Worm (Caenorhabditis elegans): Measurements from ENCODE around the gene fipr-7.

Gene fipr-7

DNA sequence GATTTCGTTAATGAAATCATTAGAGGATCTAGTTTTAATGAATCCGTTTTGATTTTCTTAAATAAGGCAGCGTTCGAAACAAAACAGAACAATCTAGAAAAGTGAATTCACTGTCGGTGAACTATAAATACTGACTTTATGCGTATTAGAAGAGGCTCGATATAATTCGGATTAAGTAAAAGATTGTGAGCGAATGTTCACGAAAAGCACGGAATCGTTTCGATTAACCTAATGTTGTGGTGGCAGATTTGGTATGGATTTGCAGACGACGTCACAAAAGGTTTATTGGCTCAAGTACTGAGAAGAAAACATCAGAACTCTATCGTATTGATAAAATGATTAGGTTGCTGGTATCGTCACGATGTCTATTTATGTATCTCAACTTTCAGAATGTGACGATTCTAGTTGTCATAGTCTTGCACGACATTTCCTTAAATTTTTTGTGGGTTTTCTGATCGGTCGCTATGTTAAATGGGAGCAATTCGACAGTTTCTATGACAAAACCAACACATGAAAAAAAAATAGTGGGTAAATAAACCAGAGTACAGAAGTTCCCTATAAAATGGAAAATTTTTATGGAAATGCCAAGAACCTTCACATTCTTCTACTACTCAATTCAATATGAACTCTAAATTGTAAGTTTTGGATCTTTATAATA lies at the start of gene fipr-7, which contains the start of gene pyt-1:
Gene fipr-7 (plus strand): TSS at position 608 of the 658 bp plus-strand sequence.
Gene pyt-1 (minus strand): TSS at position 101 of the 658 bp plus-strand sequence.
- TF ChIP-seq sem-2 (GFP tag; optimal IDR thresholded peaks at IDR 0.05) (no peak), nhr-28 (tag; optimal IDR thresholded peaks at IDR 0.05) (no peak), flh-1 (GFP tag; optimal IDR thresholded peaks at IDR 0.05) (no peak), nhr-76 (tag; optimal IDR thresholded peaks at IDR 0.05) (no peak), nhr-12 (tag; optimal IDR thresholded peaks at IDR 0.05) (no peak), ces-1 (GFP tag; optimal IDR thresholded peaks at IDR 0.05) (no peak), lin-13 (tag; optimal IDR thresholded peaks at IDR 0.05) (no peak), lin-32 (GFP tag; optimal IDR thresholded peaks at IDR 0.05) (no peak), ztf-11 (tag; optimal IDR thresholded peaks at IDR 0.05) (no peak), pha-4 (tag; optimal IDR thresholded peaks at IDR 0.05) (no peak), ceh-43 (GFP tag; optimal IDR thresholded peaks at IDR 0.05) (no peak), mls-2 (tag; optimal IDR thresholded peaks at IDR 0.05) (no peak), lsy-2 (tag; optimal IDR thresholded peaks at IDR 0.05) (no peak), nhr-237 (tag; optimal IDR thresholded peaks at IDR 0.05) (no peak), ceh-39 (tag; optimal IDR thresholded peaks at IDR 0.05) (no peak), nhr-2 (tag; optimal IDR thresholded peaks at IDR 0.05) (no peak)

DNA sequence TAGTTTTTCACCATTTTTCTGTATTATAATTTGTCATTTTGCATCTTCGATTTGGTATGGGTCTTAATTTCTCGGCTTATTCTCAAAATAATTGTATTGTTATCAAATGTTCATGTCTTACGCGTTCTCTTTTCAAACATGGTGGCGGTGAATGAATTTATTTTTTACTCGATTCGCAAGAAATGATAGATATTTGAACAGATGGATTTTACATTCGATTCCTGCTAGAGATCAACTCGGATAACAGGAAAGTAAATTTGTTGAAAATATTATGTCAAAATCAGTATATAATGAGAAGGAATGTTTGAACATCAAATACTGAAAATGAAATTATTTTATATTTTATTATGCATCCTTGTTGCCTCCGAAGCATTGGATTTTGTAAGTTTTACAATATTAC lies 46.6 kb upstream of the fipr-7 start, which contains the start of gene ZK856.4:
Gene ZK856.4 (plus strand): TSS at position 301 of the 400 bp plus-strand sequence.
- TF ChIP-seq elt-3 (tag; optimal IDR thresholded peaks at IDR 0.05) (no peak), pha-4 (tag; optimal IDR thresholded peaks at IDR 0.05) (no peak), sptf-1 (tag; optimal IDR thresholded peaks at IDR 0.05) (no peak)

DNA sequence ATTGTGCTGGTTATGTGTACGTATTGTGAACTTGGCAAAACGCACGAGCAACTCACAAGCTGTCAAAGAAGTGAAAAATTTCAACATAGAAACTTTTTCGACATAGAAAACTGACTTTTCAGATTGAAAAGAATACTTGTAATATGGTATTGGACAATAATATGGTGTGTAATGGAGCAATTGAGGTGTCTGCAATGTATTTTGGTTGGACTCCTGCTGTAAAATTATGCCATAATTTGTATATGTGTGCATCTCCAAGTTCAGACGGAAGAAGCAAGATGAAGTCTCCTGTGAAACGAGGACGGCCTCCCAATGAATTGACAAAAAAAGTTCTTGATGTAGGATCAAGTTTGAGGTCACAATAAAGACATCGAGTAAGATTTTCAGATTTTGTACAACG lies 45.8 kb upstream of the fipr-7 start:
- TF ChIP-seq drap-1 (GFP tag; optimal IDR thresholded peaks at IDR 0.05) = no peak

DNA sequence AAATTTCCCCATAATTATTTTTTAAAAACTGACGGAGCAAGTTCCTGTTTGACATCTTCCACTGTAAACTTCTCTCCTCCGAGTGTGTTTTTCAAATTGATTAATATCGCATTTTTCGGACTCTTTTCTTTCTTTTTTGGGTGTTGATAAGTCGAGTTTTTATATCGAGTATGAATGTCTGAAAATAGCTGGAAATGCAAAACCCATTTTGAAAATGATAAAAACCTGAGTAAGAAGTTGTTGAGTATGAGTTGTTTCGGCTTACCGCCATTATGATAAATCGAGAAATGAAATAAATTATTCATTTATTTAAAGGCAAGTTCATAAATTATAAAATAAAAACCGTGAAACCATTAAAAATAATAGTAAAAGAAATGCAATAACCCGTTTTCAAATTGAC lies 43.9 kb upstream of the fipr-7 start, which contains the start of gene ZK856.18:
Gene ZK856.18 (minus strand): TSS at position 289 of the 400 bp plus-strand sequence.
- no peak for TF ChIP-seq elt-3 (tag; optimal IDR thresholded peaks at IDR 0.05)
- TF ChIP-seq lin-32 (GFP tag; optimal IDR thresholded peaks at IDR 0.05) = no peak
- TF ChIP-seq zip-8 (tag; optimal IDR thresholded peaks at IDR 0.05) = no peak
- no peak for TF ChIP-seq lin-13 (tag; optimal IDR thresholded peaks at IDR 0.05)
- no peak for TF ChIP-seq mls-2 (tag; optimal IDR thresholded peaks at IDR 0.05)
- no peak for TF ChIP-seq bed-3 (GFP tag; optimal IDR thresholded peaks at IDR 0.05)
- TF ChIP-seq snpc-4 (tag; optimal IDR thresholded peaks at IDR 0.05) = no peak
- no peak for TF ChIP-seq sem-2 (GFP tag; optimal IDR thresholded peaks at IDR 0.05)
- TF ChIP-seq pha-4 (tag; optimal IDR thresholded peaks at IDR 0.05) = no peak
- TF ChIP-seq nhr-237 (tag; optimal IDR thresholded peaks at IDR 0.05) = no peak
- no peak for TF ChIP-seq cnd-1 (tag; optimal IDR thresholded peaks at IDR 0.05)
- TF ChIP-seq unc-62 (GFP tag; optimal IDR thresholded peaks at IDR 0.05) = no peak
- no peak for TF ChIP-seq unc-120 (tag; optimal IDR thresholded peaks at IDR 0.05; ENCODE audit: poor library complexity, severe bottlenecking)
- no peak for TF ChIP-seq ceh-43 (GFP tag; optimal IDR thresholded peaks at IDR 0.05)
- TF ChIP-seq unc-39 (tag; optimal IDR thresholded peaks at IDR 0.05) = no peak
- no peak for TF ChIP-seq ces-1 (GFP tag; optimal IDR thresholded peaks at IDR 0.05)
- no peak for TF ChIP-seq nhr-28 (tag; optimal IDR thresholded peaks at IDR 0.05)
- TF ChIP-seq ztf-11 (tag; optimal IDR thresholded peaks at IDR 0.05) = no peak

DNA sequence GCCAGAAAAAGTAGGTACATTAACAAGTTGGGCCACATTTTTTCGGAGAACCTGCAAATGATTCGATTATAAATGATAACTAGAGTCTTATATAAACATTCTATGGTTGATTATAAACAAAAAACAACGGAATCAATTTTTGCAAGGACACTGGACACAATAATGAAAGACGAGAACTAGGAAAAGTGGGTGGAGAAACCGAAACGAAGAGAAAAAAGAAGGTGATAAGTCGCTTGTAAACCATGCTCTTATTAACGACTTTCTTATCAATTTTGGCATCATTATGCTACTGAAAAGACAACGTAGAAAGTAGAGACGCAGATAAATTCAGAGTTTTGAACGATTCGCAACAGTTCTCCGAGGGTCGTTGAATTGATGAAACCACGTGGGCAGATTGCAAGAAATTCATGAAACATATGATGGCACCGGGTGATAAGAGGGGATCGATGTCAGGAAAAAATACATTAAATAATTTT lies 39.5 kb upstream of the fipr-7 start, which contains the start of gene ZK856.5:
Gene ZK856.5 (minus strand): TSS at position 51 of the 476 bp plus-strand sequence.
- TF ChIP-seq elt-3 (tag; optimal IDR thresholded peaks at IDR 0.05) (no peak), sptf-1 (tag; optimal IDR thresholded peaks at IDR 0.05) (no peak), nhr-76 (tag; optimal IDR thresholded peaks at IDR 0.05) (no peak), lsy-2 (tag; optimal IDR thresholded peaks at IDR 0.05) (no peak), ceh-43 (GFP tag; optimal IDR thresholded peaks at IDR 0.05) (no peak), hlh-1 (tag; optimal IDR thresholded peaks at IDR 0.05) (no peak)

DNA sequence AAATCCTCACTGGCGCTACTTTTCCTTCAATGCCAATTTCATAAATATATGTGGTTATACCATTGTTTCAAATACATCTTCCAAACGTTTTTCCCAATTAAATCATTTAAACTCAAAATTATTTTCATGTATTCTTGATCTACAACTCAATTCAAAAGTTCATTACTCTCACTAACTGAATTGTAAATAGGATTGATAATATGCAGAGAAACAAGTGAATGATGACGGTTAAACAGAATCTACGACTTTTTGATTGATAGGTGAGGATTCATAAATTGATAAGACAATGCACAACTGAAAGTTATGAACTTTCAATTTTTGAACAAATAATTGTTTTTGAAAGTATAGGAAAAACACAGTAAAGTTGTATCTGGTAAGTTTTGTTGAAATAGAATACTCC lies 38.4 kb upstream of the fipr-7 start:
- no peak for TF ChIP-seq sem-2 (GFP tag; optimal IDR thresholded peaks at IDR 0.05)
- no peak for TF ChIP-seq nhr-12 (tag; optimal IDR thresholded peaks at IDR 0.05)
- TF ChIP-seq drap-1 (GFP tag; optimal IDR thresholded peaks at IDR 0.05) = no peak
- TF ChIP-seq ham-2 (GFP tag; optimal IDR thresholded peaks at IDR 0.05) = no peak
- no peak for TF ChIP-seq pha-4 (tag; optimal IDR thresholded peaks at IDR 0.05)
- TF ChIP-seq ceh-83 (GFP tag; optimal IDR thresholded peaks at IDR 0.05) = no peak
- no peak for TF ChIP-seq lin-32 (GFP tag; optimal IDR thresholded peaks at IDR 0.05)
- TF ChIP-seq nhr-28 (tag; optimal IDR thresholded peaks at IDR 0.05) = no peak
- no peak for TF ChIP-seq ces-1 (GFP tag; optimal IDR thresholded peaks at IDR 0.05)
- TF ChIP-seq ztf-11 (tag; optimal IDR thresholded peaks at IDR 0.05) = no peak
- no peak for TF ChIP-seq unc-39 (tag; optimal IDR thresholded peaks at IDR 0.05)
- no peak for TF ChIP-seq lin-13 (tag; optimal IDR thresholded peaks at IDR 0.05)
- no peak for TF ChIP-seq flh-1 (GFP tag; optimal IDR thresholded peaks at IDR 0.05)
- no peak for TF ChIP-seq nhr-237 (tag; optimal IDR thresholded peaks at IDR 0.05)
- TF ChIP-seq snpc-4 (tag; optimal IDR thresholded peaks at IDR 0.05) = no peak
- TF ChIP-seq mep-1 (tag; optimal IDR thresholded peaks at IDR 0.05) = no peak
- no peak for TF ChIP-seq hlh-1 (tag; optimal IDR thresholded peaks at IDR 0.05)
- no peak for TF ChIP-seq mls-2 (tag; optimal IDR thresholded peaks at IDR 0.05)
